Fruit fly (Drosophila melanogaster) whole organism, wandering third instar larva: Measurements from ENCODE around the gene CG32022.

Experiments used
- CrebA ChIP-seq: fragments of 200-800 bp; sonication (Bioruptor generic); optimal IDR thresholded peaks from 2 replicates; lab custom pipeline; 2016; ENCODE audit warnings: missing biosample characterization, mild to moderate bottlenecking, missing genetic modification characterization, borderline replicate concordance
- Dfd ChIP-seq: fragments of >200 bp; optimal IDR thresholded peaks from 2 replicates; lab custom pipeline; 2017; ENCODE audit warnings: missing biosample characterization, missing genetic modification characterization
- HLH106 ChIP-seq: fragments of 200-800 bp; optimal IDR thresholded peaks from 3 replicates; lab custom pipeline; 2019; ENCODE audit warnings: missing biosample characterization, mild to moderate bottlenecking, missing genetic modification characterization, moderate library complexity
- Myc ChIP-seq: fragments of >200 bp; optimal IDR thresholded peaks from 2 replicates; lab custom pipeline; 2017
- OdsH ChIP-seq: fragments of 200-800 bp; sonication (Bioruptor generic); optimal IDR thresholded peaks from 2 replicates; lab custom pipeline; 2016; ENCODE audit warnings: missing biosample characterization, mild to moderate bottlenecking, missing genetic modification characterization
- br ChIP-seq: fragments of 200-800 bp; sonication (Bioruptor generic); optimal IDR thresholded peaks from 2 replicates; lab custom pipeline; 2016; ENCODE audit warnings: missing biosample characterization, missing genetic modification characterization
- brk ChIP-seq: fragments of 200-800 bp; sonication (Bioruptor generic); optimal IDR thresholded peaks from 2 replicates; lab custom pipeline; 2016; ENCODE audit warnings: missing biosample characterization, mild to moderate bottlenecking, missing genetic modification characterization
- lola ChIP-seq: fragments of >200 bp; optimal IDR thresholded peaks from 2 replicates; lab custom pipeline; 2017; ENCODE audit warnings: missing biosample characterization, missing genetic modification characterization
- pan ChIP-seq: fragments of >200 bp; optimal IDR thresholded peaks from 2 replicates; lab custom pipeline; 2017
- psq ChIP-seq: fragments of 200-800 bp; sonication (Bioruptor generic); optimal IDR thresholded peaks from 3 replicates; lab custom pipeline; 2017; ENCODE audit warnings: missing biosample characterization, mild to moderate bottlenecking, missing genetic modification characterization, moderate library complexity
- sv ChIP-seq: fragments of 200-800 bp; sonication (Bioruptor generic); optimal IDR thresholded peaks from 3 replicates; lab custom pipeline; 2016; ENCODE audit warnings: missing biosample characterization, missing genetic modification characterization

DNA sequence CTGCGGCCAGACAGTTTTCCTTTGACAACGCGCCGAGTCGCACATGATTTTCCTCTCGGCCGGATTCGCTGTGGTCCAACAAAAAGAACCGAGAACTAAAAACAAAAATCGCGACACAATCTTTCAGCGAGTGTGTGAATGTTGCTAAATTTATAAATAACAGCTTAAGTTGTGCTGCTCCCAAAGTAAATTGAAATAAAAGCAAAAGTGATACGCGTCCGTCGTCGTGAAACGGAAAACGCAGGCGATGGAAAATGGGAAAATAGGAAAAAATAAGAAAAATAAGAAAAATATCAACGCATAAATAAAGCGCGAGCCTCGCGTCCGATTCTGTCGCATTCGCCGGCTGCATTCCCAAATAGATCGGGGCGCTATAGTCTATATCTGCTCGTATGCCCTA lies 32.5 kb upstream of the CG32022 start, which contains the start of gene Fhos:
- TF ChIP-seq brk (GFP tag; lab: Kevin White, UChicago) (no peak), Dfd (GFP tag; lab: Kevin White, UChicago) (no peak), br (GFP tag; lab: Kevin White, UChicago) (no peak), lola (no peak), HLH106 (tag; lab: Kevin White, UChicago) (no peak), psq (no peak), OdsH (no peak), CrebA (GFP tag; lab: Kevin White, UChicago) (no peak), pan (no peak), Myc (lab: Kevin White, UChicago) (no peak), sv (GFP tag; lab: Kevin White, UChicago) (no peak)
